Fruit fly (Drosophila melanogaster) whole organism, wandering third instar larva: ENCODE data around the gene Or85b.

Experiments used
- Abd-B ChIP-seq: fragments of >200 bp; optimal IDR thresholded peaks from 2 replicates; lab custom pipeline; 2017; ENCODE audit warnings: missing biosample characterization, missing genetic modification characterization
- CG32264 ChIP-seq: fragments of 200-800 bp; sonication (Bioruptor generic); optimal IDR thresholded peaks from 2 replicates; lab custom pipeline; 2016; ENCODE audit warnings: missing biosample characterization, missing genetic modification characterization
- CG9705 ChIP-seq: fragments of 200-800 bp; sonication (Bioruptor generic); optimal IDR thresholded peaks from 2 replicates; lab custom pipeline; 2018; ENCODE audit warnings: missing biosample characterization, mild to moderate bottlenecking, missing genetic modification characterization
- CrebA ChIP-seq: fragments of 200-800 bp; sonication (Bioruptor generic); optimal IDR thresholded peaks from 2 replicates; lab custom pipeline; 2016; ENCODE audit warnings: missing biosample characterization, mild to moderate bottlenecking, missing genetic modification characterization, borderline replicate concordance
- Dfd ChIP-seq: fragments of >200 bp; optimal IDR thresholded peaks from 2 replicates; lab custom pipeline; 2017; ENCODE audit warnings: missing biosample characterization, missing genetic modification characterization
- Dif ChIP-seq: fragments of 200-275, 200-300 bp; sonication (Bioruptor generic); optimal IDR thresholded peaks from 2 replicates; lab custom pipeline; 2018; ENCODE audit warnings: missing biosample characterization, missing genetic modification characterization; ENCODE audit not compliant: partially characterized antibody
- GATAd ChIP-seq: sonication (Bioruptor generic); optimal IDR thresholded peaks from 2 replicates; lab custom pipeline; 2016; ENCODE audit warnings: missing biosample characterization, missing genetic modification characterization
- HLH106 ChIP-seq: fragments of 200-800 bp; optimal IDR thresholded peaks from 3 replicates; lab custom pipeline; 2019; ENCODE audit warnings: missing biosample characterization, mild to moderate bottlenecking, missing genetic modification characterization, moderate library complexity
- Hnf4 ChIP-seq: fragments of 200-800 bp; sonication (Bioruptor generic); optimal IDR thresholded peaks from 2 replicates; lab custom pipeline; 2016; ENCODE audit warnings: missing biosample characterization, mild to moderate bottlenecking, missing genetic modification characterization
- Hr78 ChIP-seq: fragments of >200 bp; optimal IDR thresholded peaks from 2 replicates; lab custom pipeline; 2017; ENCODE audit warnings: missing biosample characterization, missing genetic modification characterization
- Hr83 ChIP-seq: fragments of 200-300 bp; sonication (Bioruptor generic); optimal IDR thresholded peaks from 2 replicates; lab custom pipeline; 2016; ENCODE audit warnings: missing biosample characterization, mild to moderate bottlenecking, missing genetic modification characterization, moderate library complexity; ENCODE audit not compliant: poor library complexity, severe bottlenecking
- Jra ChIP-seq: sonication (Bioruptor generic); optimal IDR thresholded peaks from 2 replicates; lab custom pipeline; 2016; ENCODE audit warnings: missing biosample characterization, missing genetic modification characterization
- Mio ChIP-seq: sonication (Bioruptor generic); optimal IDR thresholded peaks from 2 replicates; lab custom pipeline; 2016; ENCODE audit warnings: missing biosample characterization, missing genetic modification characterization
- Myc ChIP-seq: fragments of >200 bp; optimal IDR thresholded peaks from 2 replicates; lab custom pipeline; 2017
- N ChIP-seq: fragments of >200 bp; optimal IDR thresholded peaks from 2 replicates; lab custom pipeline; 2018; ENCODE audit warnings: missing biosample characterization, missing external identifiers, missing genetic modification characterization
- Rel ChIP-seq, 2 experiments: fragments of 200-800 bp; sonication (Bioruptor generic) in 1 of 2; optimal IDR thresholded peaks; 2 replicates in 1 of 2; 3 replicates in 1 of 2; lab custom pipeline; 2016 to 2019; ENCODE audit warnings: mild to moderate bottlenecking in 2 of 2, missing biosample characterization in 2 of 2, missing genetic modification characterization in 2 of 2, moderate library complexity in 1 of 2
- Sp1 ChIP-seq: fragments of 200-800 bp; sonication (Bioruptor generic); optimal IDR thresholded peaks from 3 replicates; lab custom pipeline; 2019; ENCODE audit warnings: missing biosample characterization, mild to moderate bottlenecking, missing genetic modification characterization, moderate library complexity
- br ChIP-seq: fragments of 200-800 bp; sonication (Bioruptor generic); optimal IDR thresholded peaks from 2 replicates; lab custom pipeline; 2016; ENCODE audit warnings: missing biosample characterization, missing genetic modification characterization
- brk ChIP-seq: fragments of 200-800 bp; sonication (Bioruptor generic); optimal IDR thresholded peaks from 2 replicates; lab custom pipeline; 2016; ENCODE audit warnings: missing biosample characterization, mild to moderate bottlenecking, missing genetic modification characterization
- dl ChIP-seq, 2 experiments: fragments of 175-275, 200-275 bp in 1 of 2; fragments of 200-275 bp in 1 of 2; sonication (Bioruptor generic); optimal IDR thresholded peaks; lab custom pipeline; 2018; ENCODE audit warnings: mild to moderate bottlenecking in 2 of 2, missing biosample characterization in 2 of 2, missing genetic modification characterization in 2 of 2, moderate library complexity in 2 of 2; ENCODE audit not compliant: partially characterized antibody in 2 of 2, insufficient read depth in 1 of 2
- dsf ChIP-seq: sonication (Bioruptor generic); optimal IDR thresholded peaks from 2 replicates; lab custom pipeline; 2016; ENCODE audit warnings: missing biosample characterization, missing genetic modification characterization, borderline replicate concordance
- ey ChIP-seq: fragments of 200-800 bp; sonication (Bioruptor generic); optimal IDR thresholded peaks from 2 replicates; lab custom pipeline; 2016; ENCODE audit warnings: missing biosample characterization, missing genetic modification characterization
- foxo ChIP-seq, 2 experiments: fragments of 200-800 bp; sonication (Bioruptor generic); optimal IDR thresholded peaks; 2 replicates in 1 of 2; 3 replicates in 1 of 2; lab custom pipeline; 2016 to 2017; ENCODE audit warnings: missing biosample characterization in 2 of 2, missing genetic modification characterization in 2 of 2
- fru ChIP-seq: fragments of 200-800 bp; sonication (Bioruptor generic); optimal IDR thresholded peaks from 3 replicates; lab custom pipeline; 2016; ENCODE audit warnings: missing biosample characterization, mild to moderate bottlenecking, missing genetic modification characterization
- h ChIP-seq: fragments of 200-800 bp; sonication (Bioruptor generic); optimal IDR thresholded peaks from 3 replicates; lab custom pipeline; 2016; ENCODE audit warnings: missing biosample characterization, mild to moderate bottlenecking, missing genetic modification characterization
- jim ChIP-seq: fragments of 175-275, 200-325 bp; sonication (Bioruptor generic); optimal IDR thresholded peaks from 2 replicates; lab custom pipeline; 2016; ENCODE audit warnings: missing biosample characterization, mild to moderate bottlenecking, missing genetic modification characterization
- lola ChIP-seq: fragments of >200 bp; optimal IDR thresholded peaks from 2 replicates; lab custom pipeline; 2017; ENCODE audit warnings: missing biosample characterization, missing genetic modification characterization
- rgr ChIP-seq: fragments of 200-800 bp; sonication (Bioruptor generic); optimal IDR thresholded peaks from 3 replicates; lab custom pipeline; 2016; ENCODE audit warnings: missing biosample characterization, mild to moderate bottlenecking, missing genetic modification characterization
- sage ChIP-seq: fragments of 200-800 bp; sonication (Bioruptor generic); optimal IDR thresholded peaks from 2 replicates; lab custom pipeline; 2016; ENCODE audit warnings: missing biosample characterization, mild to moderate bottlenecking, missing genetic modification characterization
- sv ChIP-seq: fragments of 200-800 bp; sonication (Bioruptor generic); optimal IDR thresholded peaks from 3 replicates; lab custom pipeline; 2016; ENCODE audit warnings: missing biosample characterization, missing genetic modification characterization
- tai ChIP-seq: sonication (Bioruptor generic); optimal IDR thresholded peaks from 2 replicates; lab custom pipeline; 2016; ENCODE audit warnings: missing biosample characterization, missing genetic modification characterization
- usp ChIP-seq: fragments of >200 bp; optimal IDR thresholded peaks from 2 replicates; lab custom pipeline; 2017; ENCODE audit warnings: missing biosample characterization, missing genetic modification characterization
- woc ChIP-seq: sonication (Bioruptor generic); optimal IDR thresholded peaks from 2 replicates; lab custom pipeline; 2016; ENCODE audit warnings: missing biosample characterization, mild to moderate bottlenecking, missing genetic modification characterization

Gene Or85b

DNA sequence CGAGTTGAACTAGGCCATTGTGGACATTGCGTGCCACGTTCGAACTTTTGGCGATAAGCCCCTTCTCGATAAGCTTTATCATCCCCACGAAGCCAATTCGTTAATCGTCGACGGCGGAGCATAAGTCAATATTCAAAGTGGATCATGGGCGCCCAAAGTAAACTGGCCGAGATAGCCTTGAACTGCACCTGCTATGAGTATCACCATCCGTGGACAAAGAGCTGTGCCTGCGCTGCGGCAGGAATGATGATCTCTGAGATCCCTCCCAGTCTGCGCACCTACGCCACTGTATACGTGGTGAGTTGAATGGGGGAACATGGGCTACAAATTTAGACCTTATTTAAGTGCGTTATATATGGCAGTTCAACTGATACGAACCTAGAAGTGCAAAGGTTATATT lies 13.1 kb upstream of the Or85b start (continued):
- TF ChIP-seq Dif (GFP tag; lab: Kevin White, UChicago) (no peak), h (peak; percentile 48), sage (GFP tag; lab: Kevin White, UChicago) (no peak), Myc (lab: Kevin White, UChicago) (no peak), Hnf4 (GFP tag; lab: Kevin White, UChicago) (peak; percentile 38)

DNA sequence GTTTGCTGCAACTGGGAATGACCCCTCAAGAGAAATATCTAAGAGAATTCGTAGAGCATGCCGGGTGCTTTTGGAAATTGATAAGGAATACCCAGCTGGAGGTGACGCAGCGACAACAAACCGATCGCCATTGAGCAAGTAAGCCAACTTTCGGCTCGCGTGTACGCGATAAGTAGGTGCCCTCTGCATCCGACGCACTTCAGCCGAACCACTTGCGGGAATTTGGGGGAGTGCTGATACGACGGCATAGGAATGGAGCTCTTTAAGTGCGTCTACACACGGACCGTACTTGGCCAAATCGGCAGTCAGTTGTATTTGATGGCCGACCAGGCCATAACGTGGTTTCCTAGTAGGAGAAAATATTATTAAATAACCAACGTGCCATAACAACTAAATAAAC lies 12.5 kb upstream of the Or85b start, which contains the start of gene CG31259:
Gene CG31259 (plus strand): TSS at position 277 of the 400 bp plus-strand sequence.
- TF ChIP-seq Hnf4 (GFP tag; lab: Kevin White, UChicago) (no peak), CrebA (GFP tag; lab: Kevin White, UChicago) (no peak), Rel (GFP tag; optimal IDR thresholded peaks at IDR 0.05; lab: Kevin White, UChicago) (no peak), Rel (tag; optimal IDR thresholded peaks at IDR 0.05; lab: Kevin White, UChicago) (peak; percentile 9), lola (GFP tag; lab: Kevin White, UChicago) (no peak), foxo (GFP tag; optimal IDR thresholded peaks at IDR 0.05; lab: Kevin White, UChicago) (no peak), Sp1 (GFP tag; lab: Kevin White, UChicago) (no peak), h (peak; percentile 75), Jra (GFP tag; lab: Kevin White, UChicago) (no peak), Abd-B (GFP tag; lab: Kevin White, UChicago) (no peak), dsf (GFP tag; lab: Kevin White, UChicago) (no peak), fru (no peak), jim (GFP tag; lab: Kevin White, UChicago) (no peak)

DNA sequence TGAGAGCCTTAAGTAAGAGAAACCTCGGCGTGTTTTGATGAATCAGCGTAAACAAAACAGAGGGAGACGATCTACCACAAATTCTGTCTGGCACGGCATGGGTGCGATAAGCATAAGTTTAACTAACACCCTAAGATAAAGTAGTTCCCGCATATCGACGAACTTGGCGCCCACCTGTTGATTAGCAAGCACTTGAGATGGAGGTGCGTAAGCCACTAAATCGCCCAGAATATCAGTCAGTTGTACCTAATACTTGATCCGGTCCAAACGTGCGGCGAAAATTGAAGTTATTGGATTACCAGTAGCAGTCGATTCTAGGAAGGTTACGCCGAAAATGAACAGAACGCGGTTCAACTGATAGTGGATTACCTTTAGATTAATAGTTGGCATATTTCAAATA lies 10.3 kb upstream of the Or85b start, which contains the start of gene CG31454:
Gene CG31454 (plus strand): TSS at position 160 of the 400 bp plus-strand sequence.
- TF ChIP-seq GATAd (GFP tag; lab: Kevin White, UChicago) (no peak), Myc (lab: Kevin White, UChicago) (no peak), N (GFP tag; lab: Kevin White, UChicago) (no peak), Mio (GFP tag; lab: Kevin White, UChicago) (no peak), CG32264 (GFP tag; lab: Kevin White, UChicago) (no peak), fru (no peak), tai (no peak), CrebA (GFP tag; lab: Kevin White, UChicago) (no peak), Hr78 (GFP tag; lab: Kevin White, UChicago) (no peak), Dif (GFP tag; lab: Kevin White, UChicago) (no peak), sv (GFP tag; lab: Kevin White, UChicago) (no peak), sage (GFP tag; lab: Kevin White, UChicago) (no peak), usp (no peak), woc (GFP tag; lab: Kevin White, UChicago) (no peak), CG9705 (GFP tag; lab: Kevin White, UChicago) (no peak)

DNA sequence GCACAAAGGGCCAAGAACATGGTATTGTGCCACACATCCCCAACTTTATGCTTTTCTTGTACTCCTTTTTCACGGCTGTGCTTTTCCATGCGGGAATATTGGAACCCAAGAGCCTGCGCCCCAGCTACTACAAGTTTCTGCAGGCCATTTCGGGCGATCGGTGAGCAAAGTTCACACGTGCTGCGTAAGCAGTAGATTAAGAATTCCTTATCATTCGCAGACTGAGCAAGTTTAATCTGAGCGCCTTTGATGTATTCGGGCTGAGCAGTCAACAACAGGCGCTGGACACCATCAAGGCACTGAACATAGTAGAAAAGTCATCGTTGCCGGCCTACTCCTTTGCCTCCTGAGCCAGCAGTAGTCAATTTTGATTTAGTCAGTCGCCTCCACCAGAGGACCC lies 9.7 kb upstream of the Or85b start:
- TF ChIP-seq Myc (lab: Kevin White, UChicago), result no peak
- no peak for TF ChIP-seq ey (GFP tag; lab: Kevin White, UChicago)
- TF ChIP-seq Sp1 (GFP tag; lab: Kevin White, UChicago), result no peak
- no peak for TF ChIP-seq foxo (GFP tag; optimal IDR thresholded peaks at IDR 0.05; lab: Kevin White, UChicago)
- TF ChIP-seq Abd-B (GFP tag; lab: Kevin White, UChicago), result no peak
- TF ChIP-seq CG32264 (GFP tag; lab: Kevin White, UChicago), result no peak
- no peak for TF ChIP-seq Dif (GFP tag; lab: Kevin White, UChicago)
- TF ChIP-seq Dfd, result no peak
- no peak for TF ChIP-seq Rel (GFP tag; optimal IDR thresholded peaks at IDR 0.05; lab: Kevin White, UChicago)
- no peak for TF ChIP-seq Rel (tag; optimal IDR thresholded peaks at IDR 0.05; lab: Kevin White, UChicago)
- TF ChIP-seq h, result no peak
- TF ChIP-seq brk (GFP tag; lab: Kevin White, UChicago), result no peak
- no peak for TF ChIP-seq rgr (GFP tag; lab: Kevin White, UChicago)
- no peak for TF ChIP-seq Jra (GFP tag; lab: Kevin White, UChicago)
- TF ChIP-seq sage (GFP tag; lab: Kevin White, UChicago), result no peak
- TF ChIP-seq dl (GFP tag; optimal IDR thresholded peaks at IDR 0.05; lab: Kevin White, UChicago; ENCODE audit: insufficient read depth in 1 of 2, partially characterized antibody in 2 of 2), result no peak
- TF ChIP-seq Hr83 (GFP tag; lab: Kevin White, UChicago), result no peak
- no peak for TF ChIP-seq sv (GFP tag; lab: Kevin White, UChicago)
- TF ChIP-seq br (GFP tag; lab: Kevin White, UChicago), result no peak
- TF ChIP-seq jim (GFP tag; lab: Kevin White, UChicago), result no peak
- no peak for TF ChIP-seq HLH106 (tag; lab: Kevin White, UChicago)
